Fruit fly (Drosophila melanogaster) Kc167 (cell line): ENCODE measurements around the gene MICU3.

Experiments used
- Sin3A ChIP-seq: fragments of >200 bp; optimal IDR thresholded peaks from 2 replicates; lab custom pipeline; 2018; ENCODE audit warnings: missing external identifiers
- h ChIP-seq: fragments of >200 bp; optimal IDR thresholded peaks from 3 replicates; lab custom pipeline; 2018; ENCODE audit warnings: missing external identifiers
- insv ChIP-seq: fragments of >200 bp; optimal IDR thresholded peaks from 3 replicates; lab custom pipeline; 2018; ENCODE audit warnings: missing external identifiers
- psq ChIP-seq: fragments of >200 bp; optimal IDR thresholded peaks from 2 replicates; lab custom pipeline; 2017; ENCODE audit warnings: missing external identifiers
- ttk ChIP-seq: sonication (Bioruptor generic); optimal IDR thresholded peaks from 2 replicates; lab custom pipeline; 2017; ENCODE audit warnings: missing external identifiers

- TF ChIP-seq psq (lab: Kevin White, UChicago) (no peak), Sin3A (lab: Kevin White, UChicago) (no peak), insv (lab: Kevin White, UChicago) (no peak), h (lab: Kevin White, UChicago) (no peak), ttk (lab: Kevin White, UChicago) (no peak)
Measured at dm6 chr3R:19902926-19903739, 56.0 kb downstream of the MICU3 start, which contains the start of gene ClpX.
